Fruit fly (Drosophila melanogaster) whole organism, embryonic: ENCODE data around the gene mRpS18C.

ENCODE experiments used
- Bgb ChIP-seq: fragments of 200-800 bp; sonication (Bioruptor generic); IDR thresholded peaks from 2 replicates; pipeline ENCODE4 v1.3.6; 2022; ENCODE audit warnings: missing biosample characterization, missing genetic modification characterization; ENCODE audit not compliant: partially characterized antibody
- BtbVII ChIP-seq: fragments of 200-800 bp; sonication (Bioruptor generic); optimal IDR thresholded peaks from 3 replicates; lab custom pipeline; 2017; ENCODE audit warnings: missing biosample characterization, mild to moderate bottlenecking, missing genetic modification characterization
- CG14710 ChIP-seq: fragments of 200-800 bp; sonication (Bioruptor generic); optimal IDR thresholded peaks from 3 replicates; lab custom pipeline; 2019; ENCODE audit warnings: missing biosample characterization, mild to moderate bottlenecking, missing genetic modification characterization, moderate library complexity
- CG15269 ChIP-seq: fragments of 200-800 bp; sonication (Bioruptor generic); optimal IDR thresholded peaks from 2 replicates; lab custom pipeline; 2018; ENCODE audit warnings: missing biosample characterization, mild to moderate bottlenecking, missing genetic modification characterization, moderate library complexity
- CG1603 ChIP-seq: fragments of 200-800 bp; sonication (Bioruptor generic); optimal IDR thresholded peaks from 2 replicates; lab custom pipeline; 2019; ENCODE audit warnings: missing biosample characterization, mild to moderate bottlenecking, missing genetic modification characterization, moderate library complexity
- CG16863 ChIP-seq: fragments of 200-800 bp; sonication (Bioruptor generic); optimal IDR thresholded peaks from 3 replicates; lab custom pipeline; 2016; ENCODE audit warnings: missing biosample characterization, missing genetic modification characterization
- CG1792 ChIP-seq: fragments of 200-800 bp; sonication (Bioruptor generic); optimal IDR thresholded peaks from 2 replicates; lab custom pipeline; 2016; ENCODE audit warnings: missing biosample characterization, missing genetic modification characterization
- CG18599 ChIP-seq: fragments of 200-800 bp; sonication (Bioruptor generic); optimal IDR thresholded peaks from 3 replicates; lab custom pipeline; 2017; ENCODE audit warnings: missing biosample characterization, missing genetic modification characterization, mild to moderate bottlenecking, moderate library complexity, missing genetic modification reagents
- CG18764 ChIP-seq: fragments of 200-800 bp; sonication (Bioruptor generic); optimal IDR thresholded peaks from 3 replicates; lab custom pipeline; 2016; ENCODE audit warnings: missing biosample characterization, missing genetic modification characterization
- CG31224 ChIP-seq: fragments of 200-800 bp; sonication (Bioruptor generic); IDR thresholded peaks from 2 replicates; pipeline ENCODE4 v1.3.6; 2022; ENCODE audit warnings: missing biosample characterization, missing genetic modification characterization
- CG34376 ChIP-seq: fragments of 200-800 bp; sonication (Bioruptor generic); optimal IDR thresholded peaks from 2 replicates; lab custom pipeline; 2018; ENCODE audit warnings: missing biosample characterization, mild to moderate bottlenecking, missing genetic modification characterization
- CG3838 ChIP-seq: fragments of 200-800 bp; sonication (Bioruptor generic); optimal IDR thresholded peaks from 3 replicates; lab custom pipeline; 2016; ENCODE audit warnings: missing biosample characterization, missing genetic modification characterization
- CG4707 ChIP-seq: fragments of 200-800 bp; sonication (Bioruptor generic); optimal IDR thresholded peaks from 2 replicates; lab custom pipeline; 2018; ENCODE audit warnings: missing biosample characterization, mild to moderate bottlenecking, missing genetic modification characterization, moderate library complexity
- CG4820 ChIP-seq: fragments of 200-800 bp; sonication (Bioruptor generic); optimal IDR thresholded peaks from 3 replicates; lab custom pipeline; 2016; ENCODE audit warnings: missing biosample characterization, missing genetic modification characterization
- CG6813 ChIP-seq: fragments of 200-800 bp; sonication (Bioruptor generic); optimal IDR thresholded peaks from 2 replicates; lab custom pipeline; 2017; ENCODE audit warnings: missing biosample characterization, missing genetic modification characterization, mild to moderate bottlenecking, moderate library complexity, missing genetic modification reagents
- CG7745 ChIP-seq: fragments of 200-800 bp; sonication (Bioruptor generic); optimal IDR thresholded peaks from 2 replicates; lab custom pipeline; 2018; ENCODE audit warnings: missing biosample characterization, mild to moderate bottlenecking, missing genetic modification characterization, moderate library complexity
- CG8478 ChIP-seq: fragments of >200 bp; optimal IDR thresholded peaks from 2 replicates; lab custom pipeline; 2018
- CTCF ChIP-seq: fragments of 200-800 bp; sonication (Bioruptor generic); optimal IDR thresholded peaks from 2 replicates; lab custom pipeline; 2017; ENCODE audit warnings: missing biosample characterization, mild to moderate bottlenecking, missing genetic modification characterization, moderate library complexity
- D19B ChIP-seq: fragments of 200-800 bp; sonication (Bioruptor generic); optimal IDR thresholded peaks from 2 replicates; lab custom pipeline; 2017; ENCODE audit warnings: missing biosample characterization, mild to moderate bottlenecking, missing genetic modification characterization
- Dfd ChIP-seq, 2 experiments: fragments of >200 bp; optimal IDR thresholded peaks; 2 replicates each; lab custom pipeline; 2017; ENCODE audit warnings: missing biosample characterization in 2 of 2, missing genetic modification characterization in 2 of 2
- Elba2 ChIP-seq: fragments of 200-800 bp; sonication (Bioruptor generic); optimal IDR thresholded peaks from 3 replicates; lab custom pipeline; 2016; ENCODE audit warnings: missing biosample characterization, missing genetic modification characterization
- Med ChIP-seq: fragments of 200-800 bp; sonication (Bioruptor generic); peaks from one replicate; lab custom pipeline; 2016; ENCODE audit warnings: missing biosample characterization, missing genetic modification characterization, mild to moderate bottlenecking, inconsistent platforms, moderate library complexity
- Sin3A ChIP-seq: fragments of >200 bp; optimal IDR thresholded peaks from 2 replicates; lab custom pipeline; 2018
- Sox102F ChIP-seq: fragments of 200-800 bp; sonication (Bioruptor generic); optimal IDR thresholded peaks from 2 replicates; lab custom pipeline; 2018; ENCODE audit warnings: missing biosample characterization, mild to moderate bottlenecking, missing genetic modification characterization, moderate library complexity
- Tbp ChIP-seq: fragments of >200 bp; optimal IDR thresholded peaks from 2 replicates; lab custom pipeline; 2018; ENCODE audit warnings: missing biosample characterization, missing genetic modification characterization
- al ChIP-seq: fragments of 200-800 bp; sonication (Bioruptor generic); IDR thresholded peaks from 2 replicates; pipeline ENCODE4 v1.3.6; 2022; ENCODE audit warnings: missing biosample characterization, missing genetic modification characterization
- ara ChIP-seq: fragments of 200-800 bp; sonication (Bioruptor generic); IDR thresholded peaks from 2 replicates; pipeline ENCODE4 v1.3.6; 2022; ENCODE audit warnings: missing biosample characterization, missing genetic modification characterization
- bigmax ChIP-seq: fragments of 200-800 bp; sonication (Bioruptor generic); optimal IDR thresholded peaks from 2 replicates; lab custom pipeline; 2018; ENCODE audit warnings: missing biosample characterization, mild to moderate bottlenecking, missing genetic modification characterization
- caup ChIP-seq: fragments of 200-800 bp; sonication (Bioruptor generic); optimal IDR thresholded peaks from 3 replicates; lab custom pipeline; 2017; ENCODE audit warnings: missing biosample characterization, mild to moderate bottlenecking, missing genetic modification characterization, moderate library complexity; ENCODE audit not compliant: severe bottlenecking
- chinmo ChIP-seq: fragments of 200-800 bp; sonication (Bioruptor generic); IDR thresholded peaks from 4 replicates; pipeline ENCODE4 v1.3.6; 2022; ENCODE audit warnings: missing biosample characterization, missing genetic modification characterization; ENCODE audit not compliant: partially characterized antibody
- crol ChIP-seq: fragments of 200-800 bp; sonication (Bioruptor generic); IDR thresholded peaks from 2 replicates; pipeline ENCODE4 v1.3.6; 2022; ENCODE audit warnings: missing biosample characterization, missing genetic modification characterization
- hth ChIP-seq: fragments of >200 bp; optimal IDR thresholded peaks from 2 replicates; lab custom pipeline; 2017; ENCODE audit warnings: inconsistent platforms
- insv ChIP-seq, 2 experiments: fragments of 200-800 bp; sonication (Bioruptor generic); optimal IDR thresholded peaks; 3 replicates each; lab custom pipeline; 2016 to 2018; ENCODE audit warnings: missing biosample characterization in 2 of 2, missing genetic modification characterization in 2 of 2
- inv ChIP-seq: fragments of 200-800 bp; sonication (Bioruptor generic); IDR thresholded peaks from 2 replicates; pipeline ENCODE4 v1.3.6; 2022; ENCODE audit warnings: missing biosample characterization, missing genetic modification characterization; ENCODE audit not compliant: partially characterized antibody
- jing ChIP-seq: fragments of 200-800 bp; sonication (Bioruptor generic); optimal IDR thresholded peaks from 2 replicates; lab custom pipeline; 2018; ENCODE audit warnings: missing biosample characterization, mild to moderate bottlenecking, missing genetic modification characterization
- pita ChIP-seq: fragments of 200-800 bp; sonication (Bioruptor generic); optimal IDR thresholded peaks from 2 replicates; lab custom pipeline; 2017; ENCODE audit warnings: missing biosample characterization, mild to moderate bottlenecking, missing genetic modification characterization
- psq ChIP-seq: fragments of 200-800 bp; sonication (Bioruptor generic); optimal IDR thresholded peaks from 2 replicates; lab custom pipeline; 2017; ENCODE audit warnings: missing biosample characterization, missing genetic modification characterization
- pzg ChIP-seq: fragments of 200-800 bp; sonication (Bioruptor generic); optimal IDR thresholded peaks from 3 replicates; lab custom pipeline; 2018; ENCODE audit warnings: missing biosample characterization, mild to moderate bottlenecking, missing genetic modification characterization, moderate library complexity
- ranshi ChIP-seq: fragments of 200-800 bp; sonication (Bioruptor generic); IDR thresholded peaks from 2 replicates; pipeline ENCODE4 v1.3.6; 2022; ENCODE audit warnings: missing biosample characterization, missing genetic modification characterization
- sens ChIP-seq: fragments of 200-800 bp; sonication (Bioruptor generic); peaks from one replicate; lab custom pipeline; 2016; ENCODE audit warnings: missing biosample characterization, missing genetic modification characterization
- slp2 ChIP-seq: fragments of 200-800 bp; sonication (Bioruptor generic); optimal IDR thresholded peaks from 2 replicates; lab custom pipeline; 2016; ENCODE audit warnings: missing biosample characterization, missing genetic modification characterization
- stwl ChIP-seq: fragments of 200-800 bp; sonication (Bioruptor generic); optimal IDR thresholded peaks from 3 replicates; lab custom pipeline; 2018; ENCODE audit warnings: missing biosample characterization, mild to moderate bottlenecking, missing genetic modification characterization, moderate library complexity
- tll ChIP-seq, 2 experiments: fragments of 200-800 bp in 1 of 2; fragments of >200 bp in 1 of 2; sonication (Bioruptor generic) in 1 of 2; optimal IDR thresholded peaks; 2 replicates each; lab custom pipeline; 2017 to 2019; ENCODE audit warnings: missing biosample characterization in 2 of 2, missing genetic modification characterization in 2 of 2, mild to moderate bottlenecking in 1 of 2, moderate library complexity in 1 of 2
- toy ChIP-seq: fragments of 200-800 bp; sonication (Bioruptor generic); IDR thresholded peaks from 2 replicates; pipeline ENCODE4 v1.3.6; 2022; ENCODE audit warnings: missing biosample characterization, missing genetic modification characterization
- trem ChIP-seq: fragments of 200-800 bp; optimal IDR thresholded peaks from 3 replicates; lab custom pipeline; 2019; ENCODE audit warnings: missing biosample characterization, mild to moderate bottlenecking, missing genetic modification characterization, moderate library complexity
- twi ChIP-seq: fragments of 200-800 bp; optimal IDR thresholded peaks from 2 replicates; lab custom pipeline; 2019; ENCODE audit warnings: missing biosample characterization, mild to moderate bottlenecking, missing genetic modification characterization, moderate library complexity
- zen ChIP-seq: fragments of 200-800 bp; sonication (Bioruptor generic); optimal IDR thresholded peaks from 3 replicates; lab custom pipeline; 2018; ENCODE audit warnings: missing biosample characterization, mild to moderate bottlenecking, missing genetic modification characterization, moderate library complexity

mRpS18C gene

DNA sequence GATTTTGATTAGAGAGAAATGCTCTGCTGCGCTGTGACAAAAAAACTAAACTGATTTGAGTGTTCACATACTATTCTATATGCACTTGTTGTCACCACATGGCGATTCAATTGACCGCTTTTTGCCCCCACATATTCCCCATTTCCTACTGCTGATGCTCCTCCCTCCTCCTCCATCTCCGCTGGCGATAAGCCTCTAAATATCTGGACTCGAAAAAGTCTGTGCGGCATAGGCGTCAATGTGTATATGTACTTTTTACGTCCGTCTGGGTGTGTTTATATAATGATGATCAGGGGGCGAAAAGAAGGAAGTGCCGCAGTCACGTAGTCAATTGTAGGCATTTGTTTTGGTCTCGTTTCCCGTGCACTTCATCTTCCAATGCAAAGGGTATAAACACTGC lies 42.7 kb downstream of the mRpS18C start (continued):
- TF ChIP-seq toy (GFP tag; lab: Robert Waterston, UW) (no peak), CG1603 (tag; lab: Kevin White, UChicago) (no peak), CG1792 (GFP tag; lab: Kevin White, UChicago) (no peak), D19B (GFP tag; lab: Kevin White, UChicago) (no peak), CG16863 (GFP tag; lab: Kevin White, UChicago) (no peak), pzg (no peak), ranshi (GFP tag; lab: Robert Waterston, UW) (no peak), chinmo (0 out of 4 replicates have a peak, but pooled peaks have one; percentile 28), CG31224 (GFP tag; lab: Robert Waterston, UW) (no peak)
- TF ChIP-seq, all 482 proteins: peak for 13

DNA sequence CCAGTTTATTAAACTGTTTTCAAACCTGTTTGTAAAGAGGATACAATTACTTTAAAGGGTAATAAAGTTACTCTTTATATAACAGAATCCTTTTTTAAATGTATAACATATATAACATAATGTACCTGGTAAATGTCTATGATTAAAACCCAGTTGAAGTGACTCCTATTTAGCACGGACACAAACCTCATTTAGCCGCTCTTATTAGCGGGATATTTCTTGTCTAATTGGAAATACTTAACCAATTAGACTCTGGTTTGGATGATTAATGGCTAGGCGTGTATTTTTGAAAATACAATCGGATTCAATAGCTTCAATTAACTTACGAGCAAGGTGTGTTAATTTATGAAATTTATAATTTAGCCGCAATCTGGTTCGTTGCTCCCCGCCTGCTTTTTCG lies 43.3 kb downstream of the mRpS18C start:
- TF ChIP-seq Elba2 (peak; percentile 72), Sox102F (GFP tag; lab: Kevin White, UChicago) (no peak), Sin3A (lab: Kevin White, UChicago) (no peak), crol (GFP tag; lab: Robert Waterston, UW) (no peak), CG8478 (lab: Kevin White, UChicago) (no peak), jing (GFP tag; lab: Kevin White, UChicago) (no peak), CG6813 (no peak), bigmax (GFP tag; lab: Kevin White, UChicago) (no peak), BtbVII (GFP tag; lab: Kevin White, UChicago) (no peak), stwl (tag; lab: Kevin White, UChicago) (peak; percentile 29), twi (tag; lab: Kevin White, UChicago) (no peak), Dfd (GFP tag; optimal IDR thresholded peaks at IDR 0.05; lab: Kevin White, UChicago) (no peak), Tbp (GFP tag; lab: Kevin White, UChicago) (no peak), CG18764 (GFP tag; lab: Kevin White, UChicago) (no peak), CG7745 (tag; lab: Kevin White, UChicago) (no peak), CG3838 (GFP tag; lab: Kevin White, UChicago) (no peak), CG18599 (GFP tag; lab: Kevin White, UChicago) (no peak), al (no peak), Bgb (GFP tag; lab: Robert Waterston, UW) (no peak), ara (GFP tag; lab: Robert Waterston, UW) (no peak), Med (GFP tag; lab: Kevin White, UChicago) (no peak), CTCF (GFP tag; lab: Kevin White, UChicago) (peak; percentile 54), pita (GFP tag; lab: Kevin White, UChicago) (peak; percentile 78), sens (GFP tag; lab: Kevin White, UChicago) (peak; percentile 44), caup (GFP tag; lab: Kevin White, UChicago) (no peak), tll (GFP tag; optimal IDR thresholded peaks at IDR 0.05; lab: Kevin White, UChicago) (peak in 1 of 2 experiments; percentile 36), CG14710 (tag; lab: Kevin White, UChicago) (peak; percentile 1), CG34376 (GFP tag; lab: Kevin White, UChicago) (no peak), psq (no peak), D19B (GFP tag; lab: Kevin White, UChicago) (no peak), CG4820 (GFP tag; lab: Kevin White, UChicago) (no peak), zen (tag; lab: Kevin White, UChicago) (peak; percentile 91), chinmo (no peak), insv (GFP tag; optimal IDR thresholded peaks at IDR 0.05; lab: Kevin White, UChicago) (peak; percentile 100), inv (GFP tag; lab: Robert Waterston, UW) (no peak), CG4707 (GFP tag; lab: Kevin White, UChicago) (no peak), hth (no peak), CG15269 (tag; lab: Kevin White, UChicago) (no peak), slp2 (no peak), trem (tag; lab: Kevin White, UChicago) (peak; percentile 27)
